Worm (Caenorhabditis elegans) whole organism, L4 larva: Measurements from ENCODE around the gene F07C3.16.

Source experiments
- F44E2.7 ChIP-seq: fragments of 200-800 bp; sonication (Bioruptor generic); IDR thresholded peaks from 2 replicates; pipeline ENCODE4 v2.1.2; 2022; ENCODE audit warnings: missing genetic modification characterization, missing compliant biosample characterization
- Y5F2A.4 ChIP-seq: fragments of 200-800 bp; sonication (Bioruptor generic); optimal IDR thresholded peaks from 2 replicates; lab custom pipeline; 2018; ENCODE audit warnings: mild to moderate bottlenecking, missing genetic modification characterization, missing compliant biosample characterization
- Y75B8A.6 ChIP-seq: fragments of 200-800 bp; sonication (Bioruptor generic); IDR thresholded peaks from 2 replicates; pipeline ENCODE4 v1.3.6; 2022; ENCODE audit warnings: missing genetic modification reagents, missing genetic modification characterization, missing compliant biosample characterization
- aha-1 ChIP-seq: fragments of 150-350 bp; peaks from one replicate; lab custom pipeline; 2014; ENCODE audit warnings: missing biosample characterization, missing genetic modification characterization
- ama-1 ChIP-seq: fragments of 150-350 bp; optimal IDR thresholded peaks from 2 replicates; lab custom pipeline; 2014; ENCODE audit warnings: inconsistent platforms, mixed read lengths
- fos-1 ChIP-seq: fragments of 150-350 bp; optimal IDR thresholded peaks from 2 replicates; lab custom pipeline; 2014; ENCODE audit warnings: missing biosample characterization, missing genetic modification characterization
- mxl-3 ChIP-seq: fragments of 200-800 bp; sonication (Bioruptor generic); optimal IDR thresholded peaks from 2 replicates; lab custom pipeline; 2018; ENCODE audit warnings: mild to moderate bottlenecking, missing genetic modification characterization, missing compliant biosample characterization
- nhr-28 ChIP-seq: fragments of 150-350 bp; optimal IDR thresholded peaks from 2 replicates; lab custom pipeline; 2014; ENCODE audit warnings: missing biosample characterization, missing genetic modification characterization
- nhr-77 ChIP-seq: fragments of 150-350 bp; optimal IDR thresholded peaks from 2 replicates; lab custom pipeline; 2014; ENCODE audit warnings: missing biosample characterization, missing genetic modification characterization
- pha-4 ChIP-seq, 2 experiments: fragments of 150-350 bp in 1 of 2; fragments of 200-800 bp in 1 of 2; sonication (Bioruptor generic) in 1 of 2; IDR thresholded peaks in 1 of 2; optimal IDR thresholded peaks in 1 of 2; 2 replicates each; pipeline versions ENCODE4 v1.3.6 to Lab custom; 2014 to 2022; ENCODE audit warnings: missing genetic modification characterization in 2 of 2, missing genetic modification reagents in 2 of 2, missing biosample characterization in 1 of 2, missing compliant biosample characterization in 1 of 2
- snpc-4 ChIP-seq: fragments of 150-350 bp; optimal IDR thresholded peaks from 2 replicates; lab custom pipeline; 2014; ENCODE audit warnings: missing biosample characterization, missing genetic modification characterization
- zfp-3 ChIP-seq: fragments of 200-800 bp; sonication (Bioruptor generic); conservative IDR thresholded peaks from 2 replicates; pipeline ENCODE4 v1.3.6; 2022; ENCODE audit warnings: missing genetic modification reagents, missing genetic modification characterization, missing compliant biosample characterization

DNA sequence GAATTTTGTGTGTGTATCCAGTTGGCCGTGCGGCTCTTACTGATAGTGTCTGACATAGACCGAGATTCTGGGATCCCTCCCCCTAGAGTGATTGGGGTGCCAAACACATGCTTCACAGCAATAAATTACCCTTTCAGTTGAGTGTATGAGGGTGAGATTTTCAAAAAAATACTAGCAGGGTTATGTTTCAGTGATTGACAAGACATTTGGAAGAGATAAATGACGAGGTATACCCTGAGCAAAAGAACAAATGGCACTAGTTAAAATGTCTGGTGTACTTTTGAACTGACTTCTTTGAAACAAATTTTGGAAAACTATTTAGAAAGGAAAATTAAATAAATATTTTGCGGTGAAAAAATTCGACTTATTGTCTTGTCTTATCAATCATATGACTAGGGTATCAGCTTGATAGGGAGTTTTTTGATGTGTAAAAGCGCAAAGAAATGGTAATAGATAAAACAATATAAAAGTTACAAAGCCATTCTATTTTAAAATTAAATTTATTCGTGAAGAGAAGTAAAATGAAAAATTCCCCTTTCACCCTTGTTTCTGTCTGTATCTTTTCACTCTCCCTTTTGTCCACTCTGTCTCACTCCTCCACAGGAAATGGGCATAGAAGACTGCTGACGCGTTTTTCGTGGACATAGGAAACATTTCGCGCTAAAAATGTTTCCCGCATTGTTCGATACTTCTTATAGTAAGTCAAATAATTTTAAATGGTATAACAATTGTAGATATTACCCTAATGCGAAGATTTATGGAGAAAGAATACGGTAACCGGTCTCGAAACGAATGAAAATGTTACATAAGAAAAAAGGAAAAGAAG lies 14.0 kb downstream of the F07C3.16 start, which contains the start of gene glo-4:
- TF ChIP-seq mxl-3 (GFP tag; lab: Kevin White, UChicago) (no peak), aha-1 (tag; lab: Kevin White, UChicago) (peak; percentile 69), nhr-28 (peak; percentile 56), snpc-4 (tag; lab: Kevin White, UChicago) (no peak), fos-1 (no peak), pha-4 (GFP tag; IDR thresholded peaks at IDR 0.05; lab: Robert Waterston, UW) (no peak), pha-4 (tag; optimal IDR thresholded peaks at IDR 0.05; lab: Kevin White, UChicago) (no peak), Y5F2A.4 (GFP tag; lab: Kevin White, UChicago) (no peak), F44E2.7 (GFP tag; lab: Robert Waterston, UW) (no peak), ama-1 (lab: Kevin White, UChicago) (no peak), nhr-77 (tag; lab: Kevin White, UChicago) (peak; percentile 23), zfp-3 (GFP tag; lab: Robert Waterston, UW) (no peak), Y75B8A.6 (GFP tag; lab: Robert Waterston, UW) (no peak)
